Fruit fly (Drosophila melanogaster) whole organism, adult: ENCODE data around the gene CG3638.
A peak's percentile ranks its signal among the peaks of the same experiment; 100 is the strongest.

Experiments used
- CG11617 ChIP-seq: fragments of 200-800 bp; sonication (Bioruptor generic); optimal IDR thresholded peaks from 2 replicates; lab custom pipeline; 2017; ENCODE audit warnings: mild to moderate bottlenecking, missing biosample characterization, missing genetic modification reagents, missing genetic modification characterization
- CG12768 ChIP-seq: fragments of 200-800 bp; sonication (Bioruptor generic); optimal IDR thresholded peaks from 2 replicates; lab custom pipeline; 2017; ENCODE audit warnings: missing biosample characterization, missing genetic modification characterization, mild to moderate bottlenecking, moderate library complexity, missing genetic modification reagents
- CG14711 ChIP-seq: fragments of 200-800 bp; sonication (Bioruptor generic); optimal IDR thresholded peaks from 2 replicates; lab custom pipeline; 2018; ENCODE audit warnings: missing biosample characterization, mild to moderate bottlenecking, missing genetic modification characterization, moderate library complexity
- CG1620 ChIP-seq: fragments of 200-800 bp; sonication (Bioruptor generic); optimal IDR thresholded peaks from 2 replicates; lab custom pipeline; 2016; ENCODE audit warnings: missing biosample characterization, missing genetic modification characterization
- CG33017 ChIP-seq: fragments of 200-800 bp; sonication (Bioruptor generic); optimal IDR thresholded peaks from 2 replicates; lab custom pipeline; 2018; ENCODE audit warnings: missing biosample characterization, mild to moderate bottlenecking, missing genetic modification characterization, moderate library complexity
- CG5204 ChIP-seq: fragments of 200-800 bp; sonication (Bioruptor generic); optimal IDR thresholded peaks from 2 replicates; lab custom pipeline; 2016; ENCODE audit warnings: missing biosample characterization, missing genetic modification characterization
- CG7045 ChIP-seq: fragments of 200-800 bp; sonication (Bioruptor generic); optimal IDR thresholded peaks from 2 replicates; lab custom pipeline; 2017; ENCODE audit warnings: missing biosample characterization, mild to moderate bottlenecking, missing genetic modification characterization
- CG7101 ChIP-seq: fragments of 200-800 bp; sonication (Bioruptor generic); optimal IDR thresholded peaks from 2 replicates; lab custom pipeline; 2018; ENCODE audit warnings: missing biosample characterization, mild to moderate bottlenecking, missing genetic modification characterization, moderate library complexity
- Clk ChIP-seq: fragments of 200-800 bp; sonication (Bioruptor generic); optimal IDR thresholded peaks from 2 replicates; lab custom pipeline; 2017; ENCODE audit warnings: missing biosample characterization, missing genetic modification characterization
- Crg-1 ChIP-seq: fragments of 200-800 bp; sonication (Bioruptor generic); optimal IDR thresholded peaks from 2 replicates; lab custom pipeline; 2016; ENCODE audit warnings: missing biosample characterization, missing genetic modification characterization
- Hr96 ChIP-seq: fragments of 200-800 bp; sonication (Bioruptor generic); optimal IDR thresholded peaks from 2 replicates; lab custom pipeline; 2016; ENCODE audit warnings: missing biosample characterization, missing genetic modification characterization
- Mnt ChIP-seq: fragments of 200-800 bp; sonication (Bioruptor generic); optimal IDR thresholded peaks from 2 replicates; lab custom pipeline; 2016; ENCODE audit warnings: missing biosample characterization, mild to moderate bottlenecking, missing genetic modification characterization
- bab1 ChIP-seq: fragments of 200-800 bp; sonication (Bioruptor generic); optimal IDR thresholded peaks from 3 replicates; lab custom pipeline; 2019; ENCODE audit warnings: missing biosample characterization, mild to moderate bottlenecking, missing genetic modification characterization, moderate library complexity
- cic ChIP-seq: fragments of 200-800 bp; sonication (Bioruptor generic); optimal IDR thresholded peaks from 2 replicates; lab custom pipeline; 2017; ENCODE audit warnings: missing biosample characterization, mild to moderate bottlenecking, missing genetic modification characterization, moderate library complexity
- cnc ChIP-seq, 2 experiments: fragments of >200 bp; optimal IDR thresholded peaks; 2 replicates each; lab custom pipeline; 2017
- kay ChIP-seq: fragments of 200-800 bp; sonication (Bioruptor generic); peaks from one replicate; lab custom pipeline; 2016; ENCODE audit warnings: missing biosample characterization, missing genetic modification characterization, borderline replicate concordance
- ovo ChIP-seq: fragments of 200-800 bp; sonication (Bioruptor generic); optimal IDR thresholded peaks from 2 replicates; lab custom pipeline; 2016; ENCODE audit warnings: missing biosample characterization, missing genetic modification characterization
- pad ChIP-seq: fragments of 200-800 bp; sonication (Bioruptor generic); optimal IDR thresholded peaks from 3 replicates; lab custom pipeline; 2017; ENCODE audit warnings: missing biosample characterization, missing genetic modification characterization, mild to moderate bottlenecking, moderate library complexity, missing genetic modification reagents
- tj ChIP-seq: fragments of 200-800 bp; sonication (Bioruptor generic); optimal IDR thresholded peaks from 3 replicates; lab custom pipeline; 2017; ENCODE audit warnings: missing biosample characterization, mild to moderate bottlenecking, missing genetic modification characterization, moderate library complexity
- toe ChIP-seq: fragments of 200-800 bp; sonication (Bioruptor generic); optimal IDR thresholded peaks from 2 replicates; lab custom pipeline; 2016; ENCODE audit warnings: missing biosample characterization, missing genetic modification characterization

Gene CG3638

dm6 chrX:1248735-1249134, 12.3 kb upstream of the CG3638 start:
- TF ChIP-seq CG12768 (GFP tag; lab: Kevin White, UChicago) (no peak), Mnt (GFP tag; lab: Kevin White, UChicago) (no peak), Clk (GFP tag; lab: Kevin White, UChicago) (no peak), bab1 (no peak), pad (GFP tag; lab: Kevin White, UChicago) (no peak), cnc (optimal IDR thresholded peaks at IDR 0.05; lab: Kevin White, UChicago) (no peak), cic (GFP tag; lab: Kevin White, UChicago) (no peak), CG7101 (tag; lab: Kevin White, UChicago) (no peak), CG7045 (GFP tag; lab: Kevin White, UChicago) (no peak), Hr96 (GFP tag; lab: Kevin White, UChicago) (no peak), CG14711 (tag; lab: Kevin White, UChicago) (no peak), Crg-1 (GFP tag; lab: Kevin White, UChicago) (no peak), CG5204 (GFP tag; lab: Kevin White, UChicago) (no peak)

dm6 chrX:1242049-1242448, 5.6 kb upstream of the CG3638 start:
- no peak for TF ChIP-seq ovo (GFP tag; lab: Kevin White, UChicago)
- no peak for TF ChIP-seq CG7101 (tag; lab: Kevin White, UChicago)
- no peak for TF ChIP-seq CG12768 (GFP tag; lab: Kevin White, UChicago)
- TF ChIP-seq tj (GFP tag; lab: Kevin White, UChicago): no peak
- TF ChIP-seq bab1: no peak
- TF ChIP-seq Mnt (GFP tag; lab: Kevin White, UChicago): no peak
- TF ChIP-seq CG7045 (GFP tag; lab: Kevin White, UChicago): no peak
- TF ChIP-seq CG14711 (tag; lab: Kevin White, UChicago): no peak
- TF ChIP-seq CG1620 (GFP tag; lab: Kevin White, UChicago): no peak
- TF ChIP-seq kay (GFP tag; lab: Kevin White, UChicago): no peak
- no peak for TF ChIP-seq cnc (optimal IDR thresholded peaks at IDR 0.05; lab: Kevin White, UChicago)
- TF ChIP-seq pad (GFP tag; lab: Kevin White, UChicago): no peak
- TF ChIP-seq toe (GFP tag; lab: Kevin White, UChicago): no peak
- TF ChIP-seq Crg-1 (GFP tag; lab: Kevin White, UChicago): no peak

- no peak for TF ChIP-seq CG7045 (GFP tag; lab: Kevin White, UChicago)
- TF ChIP-seq Crg-1 (GFP tag; lab: Kevin White, UChicago): peak; percentile 18
- peak; percentile 34 for TF ChIP-seq CG14711 (tag; lab: Kevin White, UChicago)
- peak; percentile 23 for TF ChIP-seq toe (GFP tag; lab: Kevin White, UChicago)
- TF ChIP-seq CG7101 (tag; lab: Kevin White, UChicago): peak; percentile 8
- TF ChIP-seq CG11617 (GFP tag; lab: Kevin White, UChicago): peak; percentile 31
- peak; percentile 21 for TF ChIP-seq tj (GFP tag; lab: Kevin White, UChicago)
- TF ChIP-seq pad (GFP tag; lab: Kevin White, UChicago): no peak
- TF ChIP-seq ovo (GFP tag; lab: Kevin White, UChicago): peak; percentile 27
- peak; percentile 50 for TF ChIP-seq bab1
- TF ChIP-seq CG1620 (GFP tag; lab: Kevin White, UChicago): peak; percentile 50
- TF ChIP-seq Clk (GFP tag; lab: Kevin White, UChicago): no peak
Measured at dm6 chrX:1239832-1240231, 3.3 kb upstream of the CG3638 start, which contains the start of gene CG11403. Gene CG11403, minus strand, starts transcription at chrX:1239884.

dm6 chrX:1235618-1236006, 872 bp downstream of the CG3638 start:
- TF ChIP-seq tj (GFP tag; lab: Kevin White, UChicago) (peak; percentile 97), Hr96 (GFP tag; lab: Kevin White, UChicago) (no peak)

DNA sequence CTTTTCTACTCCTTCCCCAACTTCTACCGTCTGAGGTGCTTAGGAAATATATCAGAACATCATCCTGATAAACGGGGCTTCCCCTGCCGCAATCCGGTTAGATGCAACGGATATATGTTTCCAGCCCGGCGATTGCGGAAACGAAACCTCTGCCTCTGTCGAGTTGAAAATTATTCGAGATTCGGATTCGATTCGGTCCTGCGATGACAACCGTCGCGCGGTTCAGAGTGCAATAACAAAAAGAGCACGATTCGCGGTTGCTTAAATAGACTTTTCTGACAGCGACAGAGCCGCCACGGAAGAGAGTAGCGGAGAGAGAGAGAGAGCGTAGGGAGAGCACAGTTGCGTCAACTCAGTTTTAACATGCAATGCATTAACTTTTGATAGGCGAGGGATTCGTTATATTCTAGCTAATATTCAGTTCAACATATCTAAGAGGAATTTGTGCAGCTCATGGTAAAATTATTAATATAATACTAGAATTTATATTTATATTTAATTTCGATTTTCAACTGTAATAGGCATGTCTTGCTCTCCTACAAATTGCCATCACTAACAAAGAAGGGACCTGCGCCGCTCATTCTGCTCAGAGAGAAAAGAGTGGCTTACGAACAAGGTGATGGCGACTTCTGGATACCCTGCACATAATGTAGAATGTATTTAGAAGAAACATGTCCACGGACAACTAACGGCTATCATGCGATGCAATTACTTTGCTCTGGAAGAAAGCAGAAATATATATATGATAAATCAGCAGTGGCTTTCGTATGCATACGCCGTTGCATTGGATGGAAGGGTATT, 1.5 kb downstream of the CG3638 start:
- TF ChIP-seq Crg-1 (GFP tag; lab: Kevin White, UChicago) (peak; percentile 32), CG1620 (GFP tag; lab: Kevin White, UChicago) (peak; percentile 51), CG5204 (GFP tag; lab: Kevin White, UChicago) (peak; percentile 62), cic (GFP tag; lab: Kevin White, UChicago) (peak; percentile 51), tj (GFP tag; lab: Kevin White, UChicago) (no peak), CG7101 (tag; lab: Kevin White, UChicago) (peak; percentile 87), Clk (GFP tag; lab: Kevin White, UChicago) (peak; percentile 1), cnc (optimal IDR thresholded peaks at IDR 0.05; lab: Kevin White, UChicago) (no peak), CG14711 (tag; lab: Kevin White, UChicago) (peak; percentile 83), toe (GFP tag; lab: Kevin White, UChicago) (peak; percentile 55), ovo (GFP tag; lab: Kevin White, UChicago) (peak; percentile 50), bab1 (peak; percentile 96), pad (GFP tag; lab: Kevin White, UChicago) (peak; percentile 79), Mnt (GFP tag; lab: Kevin White, UChicago) (peak; percentile 68), CG33017 (peak; percentile 77), CG11617 (GFP tag; lab: Kevin White, UChicago) (peak; percentile 72), kay (GFP tag; lab: Kevin White, UChicago) (peak; percentile 84), CG7045 (GFP tag; lab: Kevin White, UChicago) (peak; percentile 57), CG12768 (GFP tag; lab: Kevin White, UChicago) (peak; percentile 69), Hr96 (GFP tag; lab: Kevin White, UChicago) (peak; percentile 76)
